Worm (Caenorhabditis elegans): Measurements from ENCODE around the gene F28A10.8.

ce11 chrII:869316-869715, 31.0 kb upstream of the F28A10.8 start:
- TF ChIP-seq aly-2 (tag; optimal IDR thresholded peaks at IDR 0.05) (no peak), fos-1 (tag; optimal IDR thresholded peaks at IDR 0.05) (no peak), fkh-10 (GFP tag; optimal IDR thresholded peaks at IDR 0.05) (no peak), nhr-12 (tag; optimal IDR thresholded peaks at IDR 0.05) (no peak), unc-62 (GFP tag; optimal IDR thresholded peaks at IDR 0.05) (no peak), nhr-11 (tag; optimal IDR thresholded peaks at IDR 0.05) (no peak), nfya-1 (tag; optimal IDR thresholded peaks at IDR 0.05; ENCODE audit: insufficient read depth) (no peak), lin-39 (tag; optimal IDR thresholded peaks at IDR 0.05) (no peak), ama-1 (optimal IDR thresholded peaks at IDR 0.05) (no peak), egl-5 (tag; optimal IDR thresholded peaks at IDR 0.05) (no peak), nhr-25 (tag; optimal IDR thresholded peaks at IDR 0.05) (no peak)

Data from whole organism, L3 larva.